Worm (Caenorhabditis elegans): ENCODE measurements around the gene Y50D4B.2.

- TF ChIP-seq dao-5 (tag; optimal IDR thresholded peaks at IDR 0.05) = no peak
- TF ChIP-seq W03F9.2 (tag; optimal IDR thresholded peaks at IDR 0.05) = no peak
These were observed 52.4 kb downstream of the Y50D4B.2 start for ce11 chrV:1152736-1153135.

Data from whole organism, L4/young adult.